Worm (Caenorhabditis elegans): ENCODE data around the gene K07F5.12.

- no peak for TF ChIP-seq snpc-4 (tag; optimal IDR thresholded peaks at IDR 0.05)
- TF ChIP-seq vab-7 (GFP tag; IDR thresholded peaks at IDR 0.05) = no peak
- no peak for TF ChIP-seq mep-1 (tag; optimal IDR thresholded peaks at IDR 0.05)
- TF ChIP-seq nhr-237 (tag; optimal IDR thresholded peaks at IDR 0.05) = no peak
- no peak for TF ChIP-seq nhr-28 (tag; optimal IDR thresholded peaks at IDR 0.05)
- TF ChIP-seq nhr-111 (GFP tag; optimal IDR thresholded peaks at IDR 0.05) = no peak
- no peak for TF ChIP-seq mdl-1 (tag; optimal IDR thresholded peaks at IDR 0.05)
- TF ChIP-seq unc-39 (tag; optimal IDR thresholded peaks at IDR 0.05) = no peak
- no peak for TF ChIP-seq pha-4 (GFP tag; IDR thresholded peaks at IDR 0.05)
- no peak for TF ChIP-seq pha-4 (tag; optimal IDR thresholded peaks at IDR 0.05)
- no peak for TF ChIP-seq zag-1 (tag; optimal IDR thresholded peaks at IDR 0.05)
- TF ChIP-seq ceh-82 (tag; optimal IDR thresholded peaks at IDR 0.05) = no peak
- no peak for TF ChIP-seq mes-2 (tag; optimal IDR thresholded peaks at IDR 0.05; ENCODE audit: poor library complexity, severe bottlenecking)
- TF ChIP-seq madf-9 (GFP tag; conservative IDR thresholded peaks at IDR 0.05) = no peak
- TF ChIP-seq set-16 (GFP tag; IDR thresholded peaks at IDR 0.05) = no peak
Observed at ce11 chrIV:9846574-9846973, 9.2 kb upstream of the K07F5.12 start, which contains the start of gene K07F5.6.
